Worm (Caenorhabditis elegans): ENCODE measurements around the gene perm-4.

The perm-4 gene

ce11 chrIV:1155206-1155605 is 30.3 kb upstream of the perm-4 start:
- TF ChIP-seq ets-4 (tag; optimal IDR thresholded peaks at IDR 0.05) (no peak), madf-2 (tag; optimal IDR thresholded peaks at IDR 0.05) (no peak), unc-42 (tag; optimal IDR thresholded peaks at IDR 0.05) (no peak), che-1 (tag; optimal IDR thresholded peaks at IDR 0.05) (no peak), ceh-22 (tag; optimal IDR thresholded peaks at IDR 0.05) (no peak), nhr-11 (tag; optimal IDR thresholded peaks at IDR 0.05) (no peak), K09A11.1 (tag; optimal IDR thresholded peaks at IDR 0.05; ENCODE audit: insufficient read depth) (no peak), ceh-2 (tag; optimal IDR thresholded peaks at IDR 0.05) (no peak), pax-1 (tag; optimal IDR thresholded peaks at IDR 0.05) (no peak), F13H6.1 (tag; optimal IDR thresholded peaks at IDR 0.05) (no peak)

- TF ChIP-seq ceh-34 (tag; optimal IDR thresholded peaks at IDR 0.05): no peak
- TF ChIP-seq elt-2 (tag; optimal IDR thresholded peaks at IDR 0.05): peak; percentile 61
These were observed 23.7 kb upstream of the perm-4 start for ce11 chrIV:1148425-1149151.

- TF ChIP-seq elt-2 (tag; optimal IDR thresholded peaks at IDR 0.05) (peak; percentile 79), nhr-11 (tag; optimal IDR thresholded peaks at IDR 0.05) (no peak)
These were observed 22.7 kb upstream of the perm-4 start for ce11 chrIV:1147594-1147993.

- TF ChIP-seq unc-42 (tag; optimal IDR thresholded peaks at IDR 0.05) (no peak), pqm-1 (tag; optimal IDR thresholded peaks at IDR 0.05) (no peak), hlh-6 (tag; optimal IDR thresholded peaks at IDR 0.05) (no peak), ahr-1 (tag; optimal IDR thresholded peaks at IDR 0.05) (no peak), lim-6 (tag; optimal IDR thresholded peaks at IDR 0.05) (no peak), pag-3 (tag; optimal IDR thresholded peaks at IDR 0.05; ENCODE audit: borderline replicate concordance) (no peak), tbx-7 (tag; optimal IDR thresholded peaks at IDR 0.05) (no peak), eyg-1 (tag; optimal IDR thresholded peaks at IDR 0.05) (no peak), T23F11.4 (GFP tag; optimal IDR thresholded peaks at IDR 0.05) (no peak), C08G9.2 (tag; optimal IDR thresholded peaks at IDR 0.05) (no peak), dve-1 (tag; optimal IDR thresholded peaks at IDR 0.05) (no peak), ceh-9 (tag; optimal IDR thresholded peaks at IDR 0.05) (no peak), sdc-2 (tag; optimal IDR thresholded peaks at IDR 0.05) (no peak), elt-2 (tag; optimal IDR thresholded peaks at IDR 0.05) (no peak), mec-3 (tag; optimal IDR thresholded peaks at IDR 0.05; ENCODE audit: borderline replicate concordance) (no peak), ceh-34 (tag; optimal IDR thresholded peaks at IDR 0.05) (no peak), elt-4 (tag; optimal IDR thresholded peaks at IDR 0.05) (no peak), dmd-4 (tag; optimal IDR thresholded peaks at IDR 0.05; ENCODE audit: borderline replicate concordance) (no peak), fax-1 (tag; optimal IDR thresholded peaks at IDR 0.05) (no peak), pros-1 (tag; optimal IDR thresholded peaks at IDR 0.05) (no peak)
These were observed 11.8 kb upstream of the perm-4 start, which contains the start of gene C44B12.6 for ce11 chrIV:1136658-1137057. Gene C44B12.6, minus strand, starts transcription at chrIV:1136758.

ce11 chrIV:1127852-1128251 is 2.9 kb upstream of the perm-4 start:
- TF ChIP-seq nhr-11 (tag; optimal IDR thresholded peaks at IDR 0.05) (no peak), hlh-30 (tag; optimal IDR thresholded peaks at IDR 0.05; ENCODE audit: insufficient read depth) (no peak), npax-4 (tag; optimal IDR thresholded peaks at IDR 0.05) (no peak), ceh-2 (tag; optimal IDR thresholded peaks at IDR 0.05) (no peak), ceh-14 (tag; optimal IDR thresholded peaks at IDR 0.05) (no peak), eyg-1 (tag; optimal IDR thresholded peaks at IDR 0.05) (no peak), unc-86 (tag; optimal IDR thresholded peaks at IDR 0.05) (no peak), madf-2 (tag; optimal IDR thresholded peaks at IDR 0.05) (no peak), hlh-8 (tag; optimal IDR thresholded peaks at IDR 0.05) (no peak), mec-3 (tag; optimal IDR thresholded peaks at IDR 0.05; ENCODE audit: borderline replicate concordance) (no peak), ceh-6 (GFP tag; optimal IDR thresholded peaks at IDR 0.05) (no peak), ceh-31 (tag; optimal IDR thresholded peaks at IDR 0.05) (no peak), che-1 (tag; optimal IDR thresholded peaks at IDR 0.05) (no peak)
